Worm (Caenorhabditis elegans) whole organism, young adult: ENCODE measurements around the gene C46G7.5.

Experiments
- F22D6.2 ChIP-seq: sonication (generic microtip); optimal IDR thresholded peaks from 2 replicates; lab custom pipeline; 2016; ENCODE audit warnings: mild to moderate bottlenecking, missing genetic modification characterization, missing compliant biosample characterization
- F55B11.4 ChIP-seq: sonication (generic microtip); optimal IDR thresholded peaks from 2 replicates; lab custom pipeline; 2016; ENCODE audit warnings: missing compliant biosample characterization, missing genetic modification characterization, borderline replicate concordance; ENCODE audit not compliant: insufficient read depth
- akir-1 ChIP-seq: fragments of 200-800 bp; sonication (Bioruptor generic); optimal IDR thresholded peaks from 2 replicates; lab custom pipeline; 2018; ENCODE audit warnings: mild to moderate bottlenecking, missing genetic modification characterization, moderate library complexity, missing compliant biosample characterization
- atf-7 ChIP-seq: sonication (generic microtip); optimal IDR thresholded peaks from 2 replicates; lab custom pipeline; 2017; ENCODE audit warnings: mild to moderate bottlenecking, missing genetic modification characterization, missing compliant biosample characterization
- ceh-91 ChIP-seq: fragments of 200-800 bp; sonication (Bioruptor generic); IDR thresholded peaks from 2 replicates; pipeline ENCODE4 v1.3.6; 2022; ENCODE audit warnings: missing genetic modification reagents, missing genetic modification characterization, missing compliant biosample characterization
- egrh-3 ChIP-seq: fragments of 200-800 bp; sonication (Bioruptor generic); IDR thresholded peaks from 2 replicates; pipeline ENCODE4 v1.3.6; 2022; ENCODE audit warnings: missing genetic modification reagents, missing genetic modification characterization, missing compliant biosample characterization
- lin-35 ChIP-seq, 3 experiments: fragments of 150-350 bp in 2 of 3; sonication (generic microtip) in 1 of 3; optimal IDR thresholded peaks; 2 replicates each; lab custom pipeline; 2014 to 2018; ENCODE audit warnings: missing biosample characterization in 3 of 3, missing genetic modification characterization in 3 of 3, missing genetic modification reagents in 3 of 3
- lir-1 ChIP-seq: fragments of 200-800 bp; sonication (Bioruptor generic); conservative IDR thresholded peaks from 2 replicates; pipeline ENCODE4 v1.3.6; 2022; ENCODE audit warnings: missing genetic modification reagents, missing genetic modification characterization, missing compliant biosample characterization
- sea-2 ChIP-seq: fragments of 200-800 bp; sonication (Bioruptor generic); IDR thresholded peaks from 2 replicates; pipeline ENCODE4 v1.3.6; 2022; ENCODE audit warnings: missing genetic modification characterization, missing compliant biosample characterization
- snpc-1.1 ChIP-seq: sonication (generic microtip); optimal IDR thresholded peaks from 2 replicates; lab custom pipeline; 2017; ENCODE audit warnings: missing genetic modification characterization, mild to moderate bottlenecking, missing compliant biosample characterization, antibody characterized with exemption, moderate library complexity, missing genotype, missing genetic modification reagents; ENCODE audit not compliant: insufficient read depth
- tbp1 ChIP-seq: fragments of 200-800 bp; sonication (Bioruptor generic); optimal IDR thresholded peaks from 2 replicates; lab custom pipeline; 2018; ENCODE audit warnings: mild to moderate bottlenecking, missing genetic modification characterization, missing compliant biosample characterization

ce11 chrIV:5962219-5962945 lies 49.1 kb downstream of the C46G7.5 start, which contains the start of gene K02B2.6:
- TF ChIP-seq atf-7 (tag; lab: Kevin White, UChicago) (no peak), egrh-3 (GFP tag; lab: Robert Waterston, UW) (no peak; the same call in 1 of the 2 replicates), tbp1 (GFP tag; lab: Kevin White, UChicago) (no peak), F55B11.4 (tag; lab: Kevin White, UChicago) (no peak), lir-1 (no peak), sea-2 (GFP tag; lab: Robert Waterston, UW) (no peak), ceh-91 (GFP tag; lab: Robert Waterston, UW) (no peak), akir-1 (no peak), lin-35 (GFP tag; optimal IDR thresholded peaks at IDR 0.05; lab: Kevin White, UChicago) (no peak), F22D6.2 (no peak), snpc-1.1 (no peak)
